Worm (Caenorhabditis elegans) whole organism, L2 larva: ENCODE results near the gene F45E4.6.
A peak's percentile ranks its signal among the peaks of the same experiment; 100 is the strongest.

Experiments
- F13H6.1 ChIP-seq: sonication (generic microtip); optimal IDR thresholded peaks from 2 replicates; lab custom pipeline; 2016; ENCODE audit warnings: missing genetic modification characterization, missing compliant biosample characterization
- Y55F3AM.14 ChIP-seq: fragments of 200-800 bp; sonication (Bioruptor generic); optimal IDR thresholded peaks from 2 replicates; lab custom pipeline; 2018; ENCODE audit warnings: mild to moderate bottlenecking, missing genetic modification characterization, missing compliant biosample characterization
- ZK546.5 ChIP-seq: sonication (generic microtip); optimal IDR thresholded peaks from 2 replicates; lab custom pipeline; 2017; ENCODE audit warnings: missing biosample characterization, missing genetic modification characterization
- ama-1 ChIP-seq: fragments of 150-350 bp; optimal IDR thresholded peaks from 2 replicates; lab custom pipeline; 2018; ENCODE audit warnings: inconsistent platforms
- ceh-82 ChIP-seq: fragments of 150-350 bp; optimal IDR thresholded peaks from 2 replicates; lab custom pipeline; 2014; ENCODE audit warnings: missing biosample characterization, missing genetic modification characterization
- crh-2 ChIP-seq: sonication (generic microtip); optimal IDR thresholded peaks from 2 replicates; lab custom pipeline; 2017; ENCODE audit warnings: missing biosample characterization, missing genetic modification characterization
- egl-27 ChIP-seq: sonication (generic microtip); optimal IDR thresholded peaks from 3 replicates; lab custom pipeline; 2017; ENCODE audit warnings: missing biosample characterization, missing genetic modification reagents, missing genetic modification characterization
- elt-1 ChIP-seq: fragments of 150-350 bp; optimal IDR thresholded peaks from 2 replicates; lab custom pipeline; 2014; ENCODE audit warnings: missing biosample characterization, missing genetic modification characterization
- elt-3 ChIP-seq: sonication (generic microtip); optimal IDR thresholded peaks from 2 replicates; lab custom pipeline; 2017; ENCODE audit warnings: missing biosample characterization, missing genetic modification characterization
- fos-1 ChIP-seq: fragments of 150-350 bp; optimal IDR thresholded peaks from 2 replicates; lab custom pipeline; 2014; ENCODE audit warnings: missing biosample characterization, missing genetic modification characterization
- gmeb-1 ChIP-seq: fragments of 150-350 bp; optimal IDR thresholded peaks from 2 replicates; lab custom pipeline; 2014; ENCODE audit warnings: missing biosample characterization, missing genetic modification characterization
- lin-11 ChIP-seq: fragments of 150-350 bp; sonication (generic microtip); optimal IDR thresholded peaks from 2 replicates; lab custom pipeline; 2014; ENCODE audit warnings: missing biosample characterization, missing genetic modification characterization, inconsistent platforms, mixed read lengths
- lin-13 ChIP-seq: fragments of 150-350 bp; optimal IDR thresholded peaks from 2 replicates; lab custom pipeline; 2014; ENCODE audit warnings: missing biosample characterization, missing genetic modification reagents, missing genetic modification characterization
- lin-39 ChIP-seq: fragments of 150-350 bp; optimal IDR thresholded peaks from 2 replicates; lab custom pipeline; 2014; ENCODE audit warnings: missing biosample characterization, missing genetic modification reagents, missing genetic modification characterization
- lsy-2 ChIP-seq, 2 experiments: fragments of 150-350 bp in 1 of 2; sonication (generic microtip) in 1 of 2; optimal IDR thresholded peaks; 2 replicates each; lab custom pipeline; 2014 to 2017; ENCODE audit warnings: missing biosample characterization in 2 of 2, missing genetic modification characterization in 2 of 2
- mab-5 ChIP-seq: fragments of 150-350 bp; optimal IDR thresholded peaks from 2 replicates; lab custom pipeline; 2014; ENCODE audit warnings: missing biosample characterization, missing genetic modification characterization
- mbf-1 ChIP-seq: sonication (generic microtip); optimal IDR thresholded peaks from 2 replicates; lab custom pipeline; 2017; ENCODE audit warnings: missing biosample characterization, missing genetic modification characterization
- mdl-1 ChIP-seq, 2 experiments: fragments of 150-350 bp in 1 of 2; sonication (generic microtip) in 1 of 2; optimal IDR thresholded peaks; 2 replicates each; lab custom pipeline; 2017; ENCODE audit warnings: missing biosample characterization in 2 of 2, missing genetic modification characterization in 2 of 2
- nhr-11 ChIP-seq: fragments of 150-350 bp; optimal IDR thresholded peaks from 2 replicates; lab custom pipeline; 2014; ENCODE audit warnings: missing biosample characterization, missing genetic modification characterization
- nhr-12 ChIP-seq: fragments of 150-350 bp; optimal IDR thresholded peaks from 2 replicates; lab custom pipeline; 2014; ENCODE audit warnings: missing biosample characterization, missing genetic modification characterization
- nhr-129 ChIP-seq: fragments of 150-350 bp; optimal IDR thresholded peaks from 2 replicates; lab custom pipeline; 2014; ENCODE audit warnings: missing biosample characterization, missing genetic modification characterization
- nhr-21 ChIP-seq: fragments of 150-350 bp; optimal IDR thresholded peaks from 2 replicates; lab custom pipeline; 2014; ENCODE audit warnings: missing biosample characterization, missing genetic modification characterization
- nhr-23 ChIP-seq: fragments of 150-350 bp; optimal IDR thresholded peaks from 2 replicates; lab custom pipeline; 2014; ENCODE audit warnings: missing biosample characterization, missing genetic modification reagents, missing genetic modification characterization
- nhr-237 ChIP-seq: fragments of 150-350 bp; optimal IDR thresholded peaks from 2 replicates; lab custom pipeline; 2014; ENCODE audit warnings: missing biosample characterization, missing genetic modification characterization
- nhr-77 ChIP-seq: fragments of 150-350 bp; optimal IDR thresholded peaks from 2 replicates; lab custom pipeline; 2014; ENCODE audit warnings: missing biosample characterization, missing genetic modification characterization
- peb-1 ChIP-seq: fragments of 150-350 bp; optimal IDR thresholded peaks from 2 replicates; lab custom pipeline; 2014; ENCODE audit warnings: missing biosample characterization, missing genetic modification characterization
- sem-4 ChIP-seq: fragments of 150-350 bp; optimal IDR thresholded peaks from 2 replicates; lab custom pipeline; 2014; ENCODE audit warnings: missing biosample characterization, missing genetic modification reagents, missing genetic modification characterization
- skn-1 ChIP-seq: sonication (generic microtip); optimal IDR thresholded peaks from 2 replicates; lab custom pipeline; 2017; ENCODE audit warnings: missing biosample characterization, missing genetic modification characterization
- sma-3 ChIP-seq: sonication (generic microtip); optimal IDR thresholded peaks from 2 replicates; lab custom pipeline; 2016; ENCODE audit warnings: missing genetic modification reagents, missing genetic modification characterization, missing compliant biosample characterization
- sma-9 ChIP-seq, 2 experiments: fragments of 150-350 bp in 1 of 2; sonication (generic microtip) in 1 of 2; optimal IDR thresholded peaks; 2 replicates each; lab custom pipeline; 2014 to 2016; ENCODE audit warnings: missing genetic modification characterization in 2 of 2, mild to moderate bottlenecking in 1 of 2, missing biosample characterization in 1 of 2, missing compliant biosample characterization in 1 of 2, missing genetic modification reagents in 1 of 2, moderate library complexity in 1 of 2
- snpc-4 ChIP-seq: fragments of 150-350 bp; optimal IDR thresholded peaks from 2 replicates; lab custom pipeline; 2014; ENCODE audit warnings: missing biosample characterization, missing genetic modification characterization
- unc-39 ChIP-seq: fragments of 150-350 bp; optimal IDR thresholded peaks from 2 replicates; lab custom pipeline; 2014; ENCODE audit warnings: missing biosample characterization, missing genetic modification characterization
- unc-55 ChIP-seq: fragments of 150-350 bp; sonication (generic microtip); optimal IDR thresholded peaks from 3 replicates; lab custom pipeline; 2014; ENCODE audit warnings: missing biosample characterization, missing genetic modification reagents, missing genetic modification characterization
- unc-62 ChIP-seq: fragments of 150-350 bp; optimal IDR thresholded peaks from 2 replicates; lab custom pipeline; 2014; ENCODE audit warnings: missing biosample characterization, missing genetic modification reagents, missing genetic modification characterization
- zag-1 ChIP-seq: fragments of 150-350 bp; optimal IDR thresholded peaks from 2 replicates; lab custom pipeline; 2014; ENCODE audit warnings: missing biosample characterization, missing genetic modification characterization
- ztf-1 ChIP-seq: fragments of 200-800 bp; sonication (Bioruptor generic); conservative IDR thresholded peaks from 2 replicates; pipeline ENCODE4 v1.3.6; 2022; ENCODE audit warnings: missing genetic modification characterization, missing compliant biosample characterization

The F45E4.6 gene

ce11 chrIV:7654212-7654778 is 21.9 kb upstream of the F45E4.6 start, which contains the start of gene nrde-4 (continued):
- TF ChIP-seq skn-1 (tag; lab: Kevin White, UChicago): no peak
- no peak for TF ChIP-seq nhr-77 (tag; lab: Kevin White, UChicago)
- no peak for TF ChIP-seq nhr-237
- no peak for TF ChIP-seq snpc-4 (tag; lab: Kevin White, UChicago)
- TF ChIP-seq ztf-1 (GFP tag; lab: Robert Waterston, UW): no peak
- no peak for TF ChIP-seq ama-1
- no peak for TF ChIP-seq ceh-82
- TF ChIP-seq lsy-2 (tag; optimal IDR thresholded peaks at IDR 0.05; lab: Kevin White, UChicago): peak in 1 of 2 experiments; percentile 79
- TF ChIP-seq nhr-11 (tag; lab: Kevin White, UChicago): no peak
- TF ChIP-seq sma-3 (GFP tag; lab: Kevin White, UChicago): peak; percentile 61
- TF ChIP-seq nhr-21 (tag; lab: Kevin White, UChicago): peak; percentile 22
- no peak for TF ChIP-seq ZK546.5 (tag; lab: Kevin White, UChicago)
- peak; percentile 59 for TF ChIP-seq sma-9 (GFP tag; optimal IDR thresholded peaks at IDR 0.05; lab: Kevin White, UChicago)
- no peak for TF ChIP-seq sma-9 (tag; optimal IDR thresholded peaks at IDR 0.05; lab: Kevin White, UChicago)
- TF ChIP-seq lin-11: no peak
- no peak for TF ChIP-seq mab-5 (tag; lab: Kevin White, UChicago)
- no peak for TF ChIP-seq nhr-23 (tag; lab: Kevin White, UChicago)
- no peak for TF ChIP-seq mdl-1 (tag; optimal IDR thresholded peaks at IDR 0.05; lab: Kevin White, UChicago)
- TF ChIP-seq lin-39 (tag; lab: Kevin White, UChicago): no peak
- no peak for TF ChIP-seq mbf-1 (tag; lab: Kevin White, UChicago)

DNA sequence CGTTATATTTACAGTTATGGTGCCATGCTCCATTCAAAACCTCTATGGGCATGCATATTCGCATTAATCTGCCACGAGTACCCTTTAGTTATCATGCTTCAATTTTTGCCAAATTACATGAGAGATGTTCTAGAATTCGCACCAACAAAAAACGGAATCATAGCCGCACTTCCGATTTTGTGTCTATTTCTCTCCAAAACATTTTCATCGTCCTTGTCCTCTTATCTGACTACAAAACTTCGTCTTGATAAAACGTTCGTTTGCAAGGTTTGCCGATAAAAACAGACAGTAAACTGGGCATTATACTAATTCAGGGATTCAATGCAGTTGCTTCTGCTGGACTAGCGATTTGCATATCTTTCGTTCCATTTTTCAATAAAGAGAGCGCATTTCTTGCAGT is 20.9 kb upstream of the F45E4.6 start:
- TF ChIP-seq F13H6.1 (tag; lab: Kevin White, UChicago) (no peak), fos-1 (tag; lab: Kevin White, UChicago) (peak; percentile 51)

DNA sequence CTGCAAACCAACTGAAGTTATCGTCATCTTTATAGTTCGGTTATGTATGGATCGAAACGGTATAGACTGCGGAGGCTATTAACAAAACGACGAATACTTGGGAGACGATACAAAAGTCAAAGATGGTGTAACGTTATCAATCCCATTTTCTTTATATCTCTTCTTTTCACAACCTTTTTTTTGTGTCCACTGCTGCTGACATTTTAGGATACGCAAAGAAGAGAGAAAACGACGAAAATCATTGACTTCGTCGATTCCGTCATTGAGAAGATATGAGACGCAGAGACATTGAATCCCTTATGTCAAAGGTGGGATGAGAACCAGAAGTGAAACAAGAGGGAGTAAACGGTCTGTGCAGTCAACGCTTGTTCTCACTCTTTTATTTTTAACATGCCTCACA is 18.8 kb upstream of the F45E4.6 start, which contains the start of gene cima-1:
Gene cima-1 (plus strand): TSS at position 340 of the 400 bp plus-strand sequence.
- TF ChIP-seq F13H6.1 (tag; lab: Kevin White, UChicago): no peak
- no peak for TF ChIP-seq peb-1 (tag; lab: Kevin White, UChicago)
- TF ChIP-seq ama-1: no peak
- no peak for TF ChIP-seq nhr-12 (tag; lab: Kevin White, UChicago)
- no peak for TF ChIP-seq gmeb-1 (tag; lab: Kevin White, UChicago)
- no peak for TF ChIP-seq egl-27 (tag; lab: Kevin White, UChicago)
- no peak for TF ChIP-seq sma-9 (GFP tag; optimal IDR thresholded peaks at IDR 0.05; lab: Kevin White, UChicago)
- no peak for TF ChIP-seq sma-9 (tag; optimal IDR thresholded peaks at IDR 0.05; lab: Kevin White, UChicago)
- no peak for TF ChIP-seq sem-4 (tag; lab: Kevin White, UChicago)
- no peak for TF ChIP-seq ceh-82
- peak; percentile 13 for TF ChIP-seq sma-3 (GFP tag; lab: Kevin White, UChicago)
- TF ChIP-seq unc-39 (tag; lab: Kevin White, UChicago): no peak
- TF ChIP-seq ztf-1 (GFP tag; lab: Robert Waterston, UW): no peak
- no peak for TF ChIP-seq zag-1 (tag; lab: Kevin White, UChicago)
- peak; percentile 21 for TF ChIP-seq nhr-129 (tag; lab: Kevin White, UChicago)
- no peak for TF ChIP-seq nhr-21 (tag; lab: Kevin White, UChicago)
- no peak for TF ChIP-seq lin-13 (GFP tag; lab: Kevin White, UChicago)
- peak; percentile 26 for TF ChIP-seq fos-1 (tag; lab: Kevin White, UChicago)
- no peak for TF ChIP-seq ZK546.5 (tag; lab: Kevin White, UChicago)
- no peak for TF ChIP-seq unc-62 (GFP tag; lab: Kevin White, UChicago)
- no peak for TF ChIP-seq unc-55 (GFP tag; lab: Kevin White, UChicago)
- no peak for TF ChIP-seq elt-1 (tag; lab: Kevin White, UChicago)
- no peak for TF ChIP-seq elt-3
- no peak for TF ChIP-seq Y55F3AM.14 (GFP tag; lab: Kevin White, UChicago)
- TF ChIP-seq lin-39 (tag; lab: Kevin White, UChicago): no peak
- TF ChIP-seq crh-2 (tag; lab: Kevin White, UChicago): no peak

DNA sequence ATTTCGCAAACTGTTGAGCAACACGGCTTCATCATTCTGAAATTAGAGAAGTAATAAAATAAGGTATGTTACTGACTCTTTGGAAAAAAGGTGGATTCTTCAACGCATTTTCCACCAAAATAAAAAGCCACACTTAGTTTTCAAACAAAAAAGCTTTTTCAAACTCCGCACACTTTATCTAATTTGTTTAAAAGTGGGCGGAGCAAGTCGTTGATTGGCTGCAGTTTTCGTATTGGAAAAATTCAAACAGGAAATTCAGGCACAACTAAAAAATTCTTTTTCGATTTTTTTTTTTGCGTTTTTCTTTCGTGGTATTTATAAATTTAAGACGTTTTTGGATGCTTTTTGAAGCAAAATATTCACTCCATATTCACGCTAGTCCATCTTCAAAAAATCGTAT is 18.1 kb upstream of the F45E4.6 start:
- TF ChIP-seq snpc-4 (tag; lab: Kevin White, UChicago) (no peak), unc-55 (GFP tag; lab: Kevin White, UChicago) (peak; percentile 14)
